Worm (Caenorhabditis elegans): Measurements from ENCODE around the gene ZK262.2.
"Not testable (repeated sequence)": the region's sequence is repeated elsewhere in the genome, so short reads cannot be mapped to it uniquely, and the experiment has no call there.

Gene ZK262.2

ce11 chrV:18412351-18412750 is 436 bp downstream of the ZK262.2 start:
- no peak for TF ChIP-seq che-1 (tag; optimal IDR thresholded peaks at IDR 0.05)

- no peak for TF ChIP-seq ztf-16 (tag; optimal IDR thresholded peaks at IDR 0.05)
- no peak for TF ChIP-seq dmd-4 (tag; optimal IDR thresholded peaks at IDR 0.05; ENCODE audit: borderline replicate concordance)
- TF ChIP-seq pax-1 (tag; optimal IDR thresholded peaks at IDR 0.05), result no peak
- TF ChIP-seq K09A11.1 (tag; optimal IDR thresholded peaks at IDR 0.05; ENCODE audit: insufficient read depth), result no peak
- TF ChIP-seq lin-11 (tag; optimal IDR thresholded peaks at IDR 0.05), result no peak
- TF ChIP-seq unc-55 (GFP tag; optimal IDR thresholded peaks at IDR 0.05), result no peak
- TF ChIP-seq hlh-13 (GFP tag; optimal IDR thresholded peaks at IDR 0.05), result no peak
- no peak for TF ChIP-seq rnt-1 (tag; optimal IDR thresholded peaks at IDR 0.05)
- no peak for TF ChIP-seq ttx-3 (tag; optimal IDR thresholded peaks at IDR 0.05)
- no peak for TF ChIP-seq pros-1 (tag; optimal IDR thresholded peaks at IDR 0.05)
- no peak for TF ChIP-seq ama-1 (optimal IDR thresholded peaks at IDR 0.05)
- no peak for TF ChIP-seq unc-42 (tag; optimal IDR thresholded peaks at IDR 0.05)
- no peak for TF ChIP-seq fax-1 (tag; optimal IDR thresholded peaks at IDR 0.05)
- no peak for TF ChIP-seq T23F11.4 (GFP tag; optimal IDR thresholded peaks at IDR 0.05)
- TF ChIP-seq npax-4 (tag; optimal IDR thresholded peaks at IDR 0.05), result no peak
- no peak for TF ChIP-seq ceh-22 (tag; optimal IDR thresholded peaks at IDR 0.05)
Observed at ce11 chrV:18410142-18410541, 2.6 kb downstream of the ZK262.2 start, which contains the start of gene srh-207. TSS of gene srh-207 (minus strand) at chrV:18410242.

ce11 chrV:18404767-18405166 is 8.0 kb downstream of the ZK262.2 start, which contains the start of gene srh-209:
TSS of gene srh-209 (minus strand) at chrV:18404867.
- not testable (repeated sequence) for TF ChIP-seq syd-9, ceh-22, ceh-2 (tag; optimal IDR thresholded peaks at IDR 0.05)

- no peak for TF ChIP-seq fkh-10 (GFP tag; optimal IDR thresholded peaks at IDR 0.05)
- no peak for TF ChIP-seq hlh-30 (tag; optimal IDR thresholded peaks at IDR 0.05; ENCODE audit: insufficient read depth)
- no peak for TF ChIP-seq nfya-1 (tag; optimal IDR thresholded peaks at IDR 0.05)
- TF ChIP-seq pha-4 (tag; optimal IDR thresholded peaks at IDR 0.05), result no peak
- TF ChIP-seq T23F11.4 (GFP tag; optimal IDR thresholded peaks at IDR 0.05), result no peak
- no peak for TF ChIP-seq unc-3 (GFP tag; conservative IDR thresholded peaks at IDR 0.05)
- TF ChIP-seq unc-3 (tag; optimal IDR thresholded peaks at IDR 0.05), result no peak
- no peak for TF ChIP-seq sdc-2 (tag; optimal IDR thresholded peaks at IDR 0.05)
- no peak for TF ChIP-seq F13H6.1 (tag; optimal IDR thresholded peaks at IDR 0.05)
- TF ChIP-seq lim-6 (tag; optimal IDR thresholded peaks at IDR 0.05), result no peak
Observed at ce11 chrV:18402743-18403142, 10.0 kb downstream of the ZK262.2 start.

ce11 chrV:18397814-18398213 is 15.0 kb downstream of the ZK262.2 start, which contains the start of gene Y51A2B.16:
TSS of gene Y51A2B.16 (minus strand) at chrV:18397914.
- no peak for TF ChIP-seq fkh-10 (GFP tag; optimal IDR thresholded peaks at IDR 0.05)

- TF ChIP-seq lin-11 (tag; optimal IDR thresholded peaks at IDR 0.05), result no peak
- no peak for TF ChIP-seq ceh-31 (tag; optimal IDR thresholded peaks at IDR 0.05)
- no peak for TF ChIP-seq ets-4 (tag; optimal IDR thresholded peaks at IDR 0.05)
- no peak for TF ChIP-seq unc-3 (GFP tag; conservative IDR thresholded peaks at IDR 0.05)
- no peak for TF ChIP-seq unc-3 (tag; optimal IDR thresholded peaks at IDR 0.05)
- TF ChIP-seq ceh-2 (tag; optimal IDR thresholded peaks at IDR 0.05), result no peak
- no peak for TF ChIP-seq tbx-2 (tag; optimal IDR thresholded peaks at IDR 0.05)
Observed at ce11 chrV:18395649-18396048, 17.1 kb downstream of the ZK262.2 start, which contains the start of gene Y51A2B.9. TSS of gene Y51A2B.9 (minus strand) at chrV:18395749.

- TF ChIP-seq nhr-11 (tag; optimal IDR thresholded peaks at IDR 0.05) (no peak), lin-11 (tag; optimal IDR thresholded peaks at IDR 0.05) (no peak), pat-9 (tag; optimal IDR thresholded peaks at IDR 0.05) (no peak)
Observed at ce11 chrV:18394203-18394602, 18.6 kb downstream of the ZK262.2 start, which contains the start of gene Y51A2B.6. TSS of gene Y51A2B.6 (minus strand) at chrV:18394303.
